Fruit fly (Drosophila melanogaster) S2 (cell line): Measurements from ENCODE around the gene CG33110.

Experiments
- CG8478 ChIP-seq: fragments of >200 bp; optimal IDR thresholded peaks from 2 replicates; lab custom pipeline; 2018
- CTCF ChIP-seq, 2 experiments: fragments of >200 bp; optimal IDR thresholded peaks; 2 replicates each; lab custom pipeline; 2018

dm6 chr3R:22568508-22568907 lies 1.5 kb upstream of the CG33110 start:
- TF ChIP-seq CTCF (optimal IDR thresholded peaks at IDR 0.05; lab: Kevin White, UChicago), result no peak
- no peak for TF ChIP-seq CG8478 (lab: Kevin White, UChicago)
